Fruit fly (Drosophila melanogaster): Measurements from ENCODE around the gene CG17127.

dm6 chr2L:10781252-10781651 is 10.6 kb downstream of the CG17127 start:
- no peak for TF ChIP-seq brk (GFP tag; optimal IDR thresholded peaks at IDR 0.05)
- TF ChIP-seq N (GFP tag; optimal IDR thresholded peaks at IDR 0.05), result no peak
